Fruit fly (Drosophila melanogaster): ENCODE results near the gene Sirt1.

The Sirt1 gene

dm6 chr2L:13206077-13206668, 40.8 kb downstream of the Sirt1 start (continued):
- TF ChIP-seq Fer1 (GFP tag; optimal IDR thresholded peaks at IDR 0.05) (peak; percentile 31), CG2678 (tag; optimal IDR thresholded peaks at IDR 0.05) (peak; percentile 30), pfk (GFP tag; optimal IDR thresholded peaks at IDR 0.05) (peak; percentile 55), CG31224 (GFP tag; IDR thresholded peaks at IDR 0.05) (no peak), exex (tag; optimal IDR thresholded peaks at IDR 0.05) (peak; percentile 55), chinmo (GFP tag; IDR thresholded peaks at IDR 0.05; ENCODE audit: partially characterized antibody) (0 out of 4 replicates have a peak, but pooled peaks have one; percentile 71), ftz-f1 (GFP tag; optimal IDR thresholded peaks at IDR 0.05) (peak; percentile 19), Jarid2 (GFP tag; optimal IDR thresholded peaks at IDR 0.05) (no peak), grn (GFP tag; optimal IDR thresholded peaks at IDR 0.05) (peak; percentile 62), cwo (GFP tag; optimal IDR thresholded peaks at IDR 0.05) (peak; percentile 93), CG15696 (tag; optimal IDR thresholded peaks at IDR 0.05) (no peak), CG7786 (GFP tag; optimal IDR thresholded peaks at IDR 0.05) (peak; percentile 29), CG8290 (GFP tag; optimal IDR thresholded peaks at IDR 0.05) (no peak), CG8290 (tag; optimal IDR thresholded peaks at IDR 0.05) (peak in 1 of 2 experiments; percentile 37), mirr (GFP tag; optimal IDR thresholded peaks at IDR 0.05) (peak; percentile 23), Drgx (GFP tag; IDR thresholded peaks at IDR 0.05) (peak; percentile 63), CG13894 (tag; optimal IDR thresholded peaks at IDR 0.05) (peak; percentile 37), sd (tag; optimal IDR thresholded peaks at IDR 0.05) (peak; percentile 81), crol (GFP tag; IDR thresholded peaks at IDR 0.05) (peak; percentile 34; the same call in 1 of the 2 replicates), CrebB (tag; optimal IDR thresholded peaks at IDR 0.05) (peak; percentile 13), CG1233 (GFP tag; optimal IDR thresholded peaks at IDR 0.05) (peak; percentile 32), Atf6 (GFP tag; IDR thresholded peaks at IDR 0.05) (0 out of 2 replicates have a peak, but pooled peaks have one; percentile 22), gcm2 (GFP tag; optimal IDR thresholded peaks at IDR 0.05) (no peak), nom (GFP tag; optimal IDR thresholded peaks at IDR 0.05) (peak; percentile 55), Pdp1 (GFP tag; optimal IDR thresholded peaks at IDR 0.05) (peak in 1 of 2 experiments; percentile 78), cato (GFP tag; optimal IDR thresholded peaks at IDR 0.05; ENCODE audit: borderline replicate concordance) (no peak), CG33557 (GFP tag; optimal IDR thresholded peaks at IDR 0.05) (no peak), B-H2 (GFP tag; optimal IDR thresholded peaks at IDR 0.05) (peak; percentile 35), HmgZ (tag; optimal IDR thresholded peaks at IDR 0.05) (peak; percentile 50), Hey (tag; optimal IDR thresholded peaks at IDR 0.05) (peak; percentile 61), cad (GFP tag; optimal IDR thresholded peaks at IDR 0.05) (no peak), Rfx (GFP tag; IDR thresholded peaks at IDR 0.05) (0 out of 2 replicates have a peak, but pooled peaks have one; percentile 23)

dm6 chr2L:13206857-13207463, 41.6 kb downstream of the Sirt1 start:
- TF ChIP-seq CG7963 (GFP tag; IDR thresholded peaks at IDR 0.05; ENCODE audit: partially characterized antibody) = 0 out of 3 replicates have a peak, but pooled peaks have one; percentile 18
- 0 out of 2 replicates have a peak, but pooled peaks have one; percentile 23 for TF ChIP-seq Drgx (GFP tag; IDR thresholded peaks at IDR 0.05)
- peak; percentile 19 for TF ChIP-seq exex (tag; optimal IDR thresholded peaks at IDR 0.05)
- no peak for TF ChIP-seq CG1602 (GFP tag; optimal IDR thresholded peaks at IDR 0.05)
- TF ChIP-seq Med (GFP tag) = peak; percentile 6
- TF ChIP-seq CG10209 (GFP tag; optimal IDR thresholded peaks at IDR 0.05) = no peak
- TF ChIP-seq CG33557 (GFP tag; optimal IDR thresholded peaks at IDR 0.05) = no peak

Measured in whole organism, embryonic.